Worm (Caenorhabditis elegans) whole organism, L3 larva: Measurements from ENCODE around the gene let-99.

Experiments used
- elt-1 ChIP-seq: fragments of 150-350 bp; optimal IDR thresholded peaks from 2 replicates; lab custom pipeline; 2014; ENCODE audit warnings: missing biosample characterization, missing genetic modification characterization
- fkh-10 ChIP-seq: sonication (generic microtip); optimal IDR thresholded peaks from 2 replicates; lab custom pipeline; 2017; ENCODE audit warnings: missing biosample characterization, missing genetic modification reagents, missing genetic modification characterization
- snpc-4 ChIP-seq: fragments of 150-350 bp; optimal IDR thresholded peaks from 2 replicates; lab custom pipeline; 2014; ENCODE audit warnings: missing biosample characterization, missing genetic modification characterization
- zag-1 ChIP-seq: fragments of 150-350 bp; optimal IDR thresholded peaks from 2 replicates; lab custom pipeline; 2014; ENCODE audit warnings: missing biosample characterization, missing genetic modification characterization

- no peak for TF ChIP-seq fkh-10 (GFP tag; lab: Kevin White, UChicago)
- TF ChIP-seq elt-1 (tag; lab: Kevin White, UChicago): no peak
- TF ChIP-seq snpc-4 (tag; lab: Kevin White, UChicago): peak; percentile 0
- no peak for TF ChIP-seq zag-1 (tag; lab: Kevin White, UChicago)
Observed at ce11 chrIV:12527217-12527616, 40.4 kb upstream of the let-99 start, which contains the start of gene F53B2.8.
